Comparison of ENCODE assay signal across 1 fruit fly cellular context in genomic region chr3L:12139232-12139698, dm6.
A peak's percentile ranks its signal among the peaks of the same experiment; 100 is the strongest.
TF ChIP-seq lines count a peak whose summit lies in the region.

No protein-coding gene starts in this region.

TF ChIP-seq in whole organism, embryonic, 481 proteins besides CTCF, POLR2A, EP300 and RAD21 (continued from another document):
- TF ChIP-seq CG2712 (tag; optimal IDR thresholded peaks at IDR 0.05; lab: Kevin White, UChicago) = peak; percentile 55
- TF ChIP-seq CG8089 (GFP tag; optimal IDR thresholded peaks at IDR 0.05; lab: Kevin White, UChicago) = peak; percentile 8
- no peak for TF ChIP-seq CG15011 (GFP tag; optimal IDR thresholded peaks at IDR 0.05; lab: Kevin White, UChicago)
- TF ChIP-seq Drgx (GFP tag; IDR thresholded peaks at IDR 0.05; lab: Robert Waterston, UW) = peak; percentile 61
- TF ChIP-seq jumu (GFP tag; optimal IDR thresholded peaks at IDR 0.05; lab: Kevin White, UChicago) = peak; percentile 31
- TF ChIP-seq wek (GFP tag; optimal IDR thresholded peaks at IDR 0.05; lab: Kevin White, UChicago) = no peak
- TF ChIP-seq NfI (GFP tag; optimal IDR thresholded peaks at IDR 0.05; lab: Kevin White, UChicago) = peak; percentile 43
- peak; percentile 48; the same call in 1 of the 2 replicates for TF ChIP-seq Awh (GFP tag; IDR thresholded peaks at IDR 0.05; lab: Robert Waterston, UW)
- TF ChIP-seq YL-1 (GFP tag; optimal IDR thresholded peaks at IDR 0.05; lab: Kevin White, UChicago) = no peak
- no peak for TF ChIP-seq HmgD (GFP tag; optimal IDR thresholded peaks at IDR 0.05; lab: Kevin White, UChicago)
- TF ChIP-seq Meics (GFP tag; optimal IDR thresholded peaks at IDR 0.05; lab: Kevin White, UChicago) = peak; percentile 52
- TF ChIP-seq CG30020 (tag; optimal IDR thresholded peaks at IDR 0.05; lab: Kevin White, UChicago) = no peak
- no peak for TF ChIP-seq CG31365 (tag; optimal IDR thresholded peaks at IDR 0.05; lab: Kevin White, UChicago)
- TF ChIP-seq Oli (tag; optimal IDR thresholded peaks at IDR 0.05; lab: Kevin White, UChicago) = peak; percentile 57
- TF ChIP-seq CG15514 (GFP tag; optimal IDR thresholded peaks at IDR 0.05; lab: Kevin White, UChicago) = peak; percentile 44
- peak; percentile 28 for TF ChIP-seq CG17829 (tag; optimal IDR thresholded peaks at IDR 0.05; lab: Kevin White, UChicago)
- peak; percentile 44 for TF ChIP-seq CG9727 (GFP tag; optimal IDR thresholded peaks at IDR 0.05; lab: Kevin White, UChicago)
- TF ChIP-seq usp (GFP tag; optimal IDR thresholded peaks at IDR 0.05; lab: Kevin White, UChicago) = no peak
- TF ChIP-seq CG4424 (GFP tag; optimal IDR thresholded peaks at IDR 0.05; lab: Kevin White, UChicago) = peak; percentile 44
- TF ChIP-seq pb (GFP tag; optimal IDR thresholded peaks at IDR 0.05; lab: Kevin White, UChicago) = peak; percentile 15
- peak; percentile 68 for TF ChIP-seq CoRest (tag; optimal IDR thresholded peaks at IDR 0.05; lab: Kevin White, UChicago)
- TF ChIP-seq NC2β (GFP tag; optimal IDR thresholded peaks at IDR 0.05; lab: Kevin White, UChicago) = no peak
- TF ChIP-seq CG17186 (GFP tag; optimal IDR thresholded peaks at IDR 0.05; lab: Kevin White, UChicago) = no peak
- no peak for TF ChIP-seq CG1792 (GFP tag; optimal IDR thresholded peaks at IDR 0.05; lab: Kevin White, UChicago)
- TF ChIP-seq mam (GFP tag; optimal IDR thresholded peaks at IDR 0.05; lab: Kevin White, UChicago) = peak; percentile 61
- no peak for TF ChIP-seq H15 (GFP tag; IDR thresholded peaks at IDR 0.05; lab: Robert Waterston, UW)
- no peak for TF ChIP-seq zen2 (GFP tag; IDR thresholded peaks at IDR 0.05; lab: Robert Waterston, UW; ENCODE audit: partially characterized antibody)
- TF ChIP-seq chinmo (GFP tag; IDR thresholded peaks at IDR 0.05; lab: Robert Waterston, UW; ENCODE audit: partially characterized antibody) = 0 out of 4 replicates have a peak, but pooled peaks have one; percentile 76
- TF ChIP-seq HmgZ (tag; optimal IDR thresholded peaks at IDR 0.05; lab: Kevin White, UChicago) = peak; percentile 42
- no peak for TF ChIP-seq br (optimal IDR thresholded peaks at IDR 0.05; lab: Kevin White, UChicago)
- peak; percentile 29 for TF ChIP-seq Dip3 (GFP tag; optimal IDR thresholded peaks at IDR 0.05; lab: Kevin White, UChicago)
- 0 out of 3 replicates have a peak, but pooled peaks have one; percentile 7 for TF ChIP-seq mld (GFP tag; IDR thresholded peaks at IDR 0.05; lab: Robert Waterston, UW; ENCODE audit: partially characterized antibody)
- peak; percentile 43; the same call in 1 of the 2 replicates for TF ChIP-seq CG31441 (GFP tag; IDR thresholded peaks at IDR 0.05; lab: Robert Waterston, UW)
- TF ChIP-seq lmd (GFP tag; IDR thresholded peaks at IDR 0.05; lab: Robert Waterston, UW) = peak; percentile 45; the same call in 1 of the 2 replicates
- TF ChIP-seq PHDP (tag; optimal IDR thresholded peaks at IDR 0.05; lab: Kevin White, UChicago) = peak; percentile 55
- TF ChIP-seq tup (GFP tag; optimal IDR thresholded peaks at IDR 0.05; lab: Kevin White, UChicago) = no peak
- peak; percentile 39 for TF ChIP-seq D19B (GFP tag; optimal IDR thresholded peaks at IDR 0.05; lab: Kevin White, UChicago)
- TF ChIP-seq tgo (GFP tag; IDR thresholded peaks at IDR 0.05; lab: Robert Waterston, UW) = peak; percentile 50; the same call in 2 of the 3 replicates
- no peak for TF ChIP-seq E2f2 (GFP tag; IDR thresholded peaks at IDR 0.05; lab: Robert Waterston, UW)
- no peak for TF ChIP-seq ac (GFP tag; optimal IDR thresholded peaks at IDR 0.05; lab: Kevin White, UChicago)
- TF ChIP-seq dmrt99B (tag; optimal IDR thresholded peaks at IDR 0.05; lab: Kevin White, UChicago) = peak; percentile 62
- TF ChIP-seq toy (GFP tag; IDR thresholded peaks at IDR 0.05; lab: Robert Waterston, UW) = no peak
- no peak for TF ChIP-seq CG16779 (GFP tag; IDR thresholded peaks at IDR 0.05; lab: Robert Waterston, UW)
- TF ChIP-seq CG3838 (GFP tag; optimal IDR thresholded peaks at IDR 0.05; lab: Kevin White, UChicago) = no peak
- no peak for TF ChIP-seq CG6654 (GFP tag; optimal IDR thresholded peaks at IDR 0.05; lab: Kevin White, UChicago)
- no peak for TF ChIP-seq Bdp1 (GFP tag; optimal IDR thresholded peaks at IDR 0.05; lab: Kevin White, UChicago)
- 0 out of 2 replicates have a peak, but pooled peaks have one; percentile 11 for TF ChIP-seq al (GFP tag; IDR thresholded peaks at IDR 0.05; lab: Robert Waterston, UW)
- TF ChIP-seq ham (GFP tag; IDR thresholded peaks at IDR 0.05; lab: Robert Waterston, UW) = no peak
- TF ChIP-seq CG18619 (GFP tag; optimal IDR thresholded peaks at IDR 0.05; lab: Kevin White, UChicago) = peak; percentile 46
- no peak for TF ChIP-seq Neu2 (GFP tag; optimal IDR thresholded peaks at IDR 0.05; lab: Kevin White, UChicago; ENCODE audit: borderline replicate concordance)
- TF ChIP-seq tin (GFP tag; optimal IDR thresholded peaks at IDR 0.05; lab: Kevin White, UChicago) = peak; percentile 45
- TF ChIP-seq MESR4 (GFP tag; optimal IDR thresholded peaks at IDR 0.05; lab: Kevin White, UChicago) = no peak
- TF ChIP-seq CG11560 (tag; IDR thresholded peaks at IDR 0.05; lab: Robert Waterston, UW) = no peak
- TF ChIP-seq CG11247 (GFP tag; IDR thresholded peaks at IDR 0.05; lab: Robert Waterston, UW) = peak; percentile 44; the same call in 1 of the 2 replicates
- TF ChIP-seq cwo (GFP tag; optimal IDR thresholded peaks at IDR 0.05; lab: Kevin White, UChicago) = peak; percentile 22
- peak; percentile 57 for TF ChIP-seq Myb (GFP tag; optimal IDR thresholded peaks at IDR 0.05; lab: Kevin White, UChicago)
- TF ChIP-seq CG1603 (tag; optimal IDR thresholded peaks at IDR 0.05; lab: Kevin White, UChicago) = no peak
- TF ChIP-seq CG2678 (tag; optimal IDR thresholded peaks at IDR 0.05; lab: Kevin White, UChicago) = peak; percentile 77
- peak; percentile 60 for TF ChIP-seq Xbp1 (GFP tag; optimal IDR thresholded peaks at IDR 0.05; lab: Kevin White, UChicago)
- TF ChIP-seq CG31388 (GFP tag; optimal IDR thresholded peaks at IDR 0.05; lab: Kevin White, UChicago) = no peak
- peak; percentile 24; the same call in 1 of the 2 replicates for TF ChIP-seq Atf6 (GFP tag; IDR thresholded peaks at IDR 0.05; lab: Robert Waterston, UW)
- TF ChIP-seq kay (GFP tag; optimal IDR thresholded peaks at IDR 0.05; lab: Kevin White, UChicago) = no peak
- peak; percentile 27 for TF ChIP-seq CG12391 (tag; optimal IDR thresholded peaks at IDR 0.05; lab: Kevin White, UChicago)
- TF ChIP-seq gro (GFP tag; optimal IDR thresholded peaks at IDR 0.05; lab: Kevin White, UChicago) = peak; percentile 56
- peak; percentile 41 for TF ChIP-seq CG8944 (GFP tag; optimal IDR thresholded peaks at IDR 0.05; lab: Kevin White, UChicago)
- peak; percentile 57 for TF ChIP-seq tio (GFP tag; optimal IDR thresholded peaks at IDR 0.05; lab: Kevin White, UChicago)
- TF ChIP-seq CG18262 (tag; optimal IDR thresholded peaks at IDR 0.05; lab: Kevin White, UChicago) = peak; percentile 44
- TF ChIP-seq CG12104 (GFP tag; optimal IDR thresholded peaks at IDR 0.05; lab: Kevin White, UChicago) = peak; percentile 11
- TF ChIP-seq slbo (GFP tag; IDR thresholded peaks at IDR 0.05; lab: Robert Waterston, UW) = peak; percentile 58
- no peak for TF ChIP-seq pzg (GFP tag; optimal IDR thresholded peaks at IDR 0.05; lab: Kevin White, UChicago)
- TF ChIP-seq CG18476 (GFP tag; optimal IDR thresholded peaks at IDR 0.05; lab: Kevin White, UChicago) = no peak
- peak; percentile 66 for TF ChIP-seq CG15269 (tag; optimal IDR thresholded peaks at IDR 0.05; lab: Kevin White, UChicago)
- TF ChIP-seq CG17385 (GFP tag; optimal IDR thresholded peaks at IDR 0.05; lab: Kevin White, UChicago) = peak; percentile 52
- TF ChIP-seq CG2889 (GFP tag; IDR thresholded peaks at IDR 0.05; lab: Robert Waterston, UW) = no peak
- TF ChIP-seq btn (GFP tag; optimal IDR thresholded peaks at IDR 0.05; lab: Kevin White, UChicago) = no peak
- TF ChIP-seq vnd (GFP tag; IDR thresholded peaks at IDR 0.05; lab: Robert Waterston, UW; ENCODE audit: partially characterized antibody) = no peak
- no peak for TF ChIP-seq CG5245 (GFP tag; optimal IDR thresholded peaks at IDR 0.05; lab: Kevin White, UChicago)
- peak; percentile 92 for TF ChIP-seq Med (GFP tag; lab: Kevin White, UChicago)
- peak; percentile 61 for TF ChIP-seq CG18599 (GFP tag; optimal IDR thresholded peaks at IDR 0.05; lab: Kevin White, UChicago)
- TF ChIP-seq CHES-1-like (GFP tag; optimal IDR thresholded peaks at IDR 0.05; lab: Kevin White, UChicago) = peak; percentile 50
